Fruit fly (Drosophila melanogaster): ENCODE measurements around the gene yip2.
A peak's percentile ranks its signal among the peaks of the same experiment; 100 is the strongest.

Gene yip2

dm6 chr2L:9886086-9886485, 29.0 kb upstream of the yip2 start, which contains the start of gene nAChRalpha6:
TSS of gene nAChRalpha6 (minus strand) at chr2L:9886250.
- TF ChIP-seq Hnf4 (GFP tag; optimal IDR thresholded peaks at IDR 0.05) (no peak), usp (GFP tag; optimal IDR thresholded peaks at IDR 0.05) (no peak), woc (GFP tag; optimal IDR thresholded peaks at IDR 0.05) (no peak), Dfd (GFP tag; optimal IDR thresholded peaks at IDR 0.05) (no peak), psq (GFP tag; optimal IDR thresholded peaks at IDR 0.05) (no peak), brk (GFP tag; optimal IDR thresholded peaks at IDR 0.05) (no peak), fru (GFP tag; optimal IDR thresholded peaks at IDR 0.05) (no peak), tai (GFP tag; optimal IDR thresholded peaks at IDR 0.05) (no peak), lola (GFP tag; optimal IDR thresholded peaks at IDR 0.05) (no peak), Rel (GFP tag; optimal IDR thresholded peaks at IDR 0.05) (no peak), Rel (tag; optimal IDR thresholded peaks at IDR 0.05) (no peak)

dm6 chr2L:9887856-9888269, 27.2 kb upstream of the yip2 start, which contains the start of gene Fkbp59:
TSS of gene Fkbp59 (plus strand) at chr2L:9888005.
- TF ChIP-seq OdsH (GFP tag; optimal IDR thresholded peaks at IDR 0.05) (no peak), lola (GFP tag; optimal IDR thresholded peaks at IDR 0.05) (no peak), Myc (optimal IDR thresholded peaks at IDR 0.05) (peak; percentile 83), Vsx2 (GFP tag; optimal IDR thresholded peaks at IDR 0.05; ENCODE audit: partially characterized antibody) (peak; percentile 99), rgr (GFP tag; optimal IDR thresholded peaks at IDR 0.05) (no peak), Sp1 (GFP tag; optimal IDR thresholded peaks at IDR 0.05) (no peak)

- no peak for TF ChIP-seq Hr78 (GFP tag; optimal IDR thresholded peaks at IDR 0.05)
- TF ChIP-seq OdsH (GFP tag; optimal IDR thresholded peaks at IDR 0.05) = no peak
- TF ChIP-seq tai (GFP tag; optimal IDR thresholded peaks at IDR 0.05) = no peak
- TF ChIP-seq h (GFP tag; optimal IDR thresholded peaks at IDR 0.05) = peak; percentile 1
- no peak for TF ChIP-seq Abd-B (GFP tag; optimal IDR thresholded peaks at IDR 0.05)
- TF ChIP-seq CG32264 (GFP tag; optimal IDR thresholded peaks at IDR 0.05) = peak; percentile 3
- no peak for TF ChIP-seq pan (optimal IDR thresholded peaks at IDR 0.05)
- peak; percentile 33 for TF ChIP-seq rgr (GFP tag; optimal IDR thresholded peaks at IDR 0.05)
Measured at dm6 chr2L:9890576-9890975, 24.5 kb upstream of the yip2 start, which contains the start of the genes CG34183 and CG4537. TSS of gene CG34183 (minus strand) at chr2L:9890772. TSS of gene CG4537 (plus strand) at chr2L:9890885.

dm6 chr2L:9893183-9893582, 21.9 kb upstream of the yip2 start, which contains the start of gene mtDNA-helicase:
TSS of gene mtDNA-helicase (minus strand) at chr2L:9893446.
- TF ChIP-seq br (GFP tag; optimal IDR thresholded peaks at IDR 0.05) (no peak), Myc (optimal IDR thresholded peaks at IDR 0.05) (peak; percentile 5), rgr (GFP tag; optimal IDR thresholded peaks at IDR 0.05) (peak; percentile 0), CG9705 (GFP tag; optimal IDR thresholded peaks at IDR 0.05) (no peak), dl (GFP tag; optimal IDR thresholded peaks at IDR 0.05; ENCODE audit: insufficient read depth in 1 of 2, partially characterized antibody in 2 of 2) (no peak), GATAd (GFP tag; optimal IDR thresholded peaks at IDR 0.05) (no peak)

dm6 chr2L:9894193-9894592, 20.9 kb upstream of the yip2 start:
- no peak for TF ChIP-seq Vsx2 (GFP tag; optimal IDR thresholded peaks at IDR 0.05; ENCODE audit: partially characterized antibody)
- TF ChIP-seq Rel (GFP tag; optimal IDR thresholded peaks at IDR 0.05) = no peak
- TF ChIP-seq Rel (tag; optimal IDR thresholded peaks at IDR 0.05) = no peak
- TF ChIP-seq rgr (GFP tag; optimal IDR thresholded peaks at IDR 0.05) = peak; percentile 49
- no peak for TF ChIP-seq ey (GFP tag; optimal IDR thresholded peaks at IDR 0.05)

dm6 chr2L:9894871-9895364, 20.1 kb upstream of the yip2 start, which contains the start of gene Bka:
TSS of gene Bka (plus strand) at chr2L:9895287.
- no peak for TF ChIP-seq woc (GFP tag; optimal IDR thresholded peaks at IDR 0.05)
- no peak for TF ChIP-seq CG32264 (GFP tag; optimal IDR thresholded peaks at IDR 0.05)
- TF ChIP-seq br (GFP tag; optimal IDR thresholded peaks at IDR 0.05) = peak; percentile 36
- peak; percentile 86 for TF ChIP-seq brk (GFP tag; optimal IDR thresholded peaks at IDR 0.05)
- no peak for TF ChIP-seq usp (GFP tag; optimal IDR thresholded peaks at IDR 0.05)
- TF ChIP-seq dsf (GFP tag; optimal IDR thresholded peaks at IDR 0.05; ENCODE audit: borderline replicate concordance) = no peak
- no peak for TF ChIP-seq Jra (GFP tag; optimal IDR thresholded peaks at IDR 0.05)
- TF ChIP-seq Hr83 (GFP tag; optimal IDR thresholded peaks at IDR 0.05; ENCODE audit: poor library complexity, severe bottlenecking) = no peak
- TF ChIP-seq Rel (GFP tag; optimal IDR thresholded peaks at IDR 0.05) = no peak
- peak; percentile 50 for TF ChIP-seq Rel (tag; optimal IDR thresholded peaks at IDR 0.05)
- peak; percentile 76 for TF ChIP-seq Sp1 (GFP tag; optimal IDR thresholded peaks at IDR 0.05)
- no peak for TF ChIP-seq dmrt93B (GFP tag; optimal IDR thresholded peaks at IDR 0.05)
- peak; percentile 60 for TF ChIP-seq OdsH (GFP tag; optimal IDR thresholded peaks at IDR 0.05)
- no peak for TF ChIP-seq lola (GFP tag; optimal IDR thresholded peaks at IDR 0.05)
- TF ChIP-seq CG9705 (GFP tag; optimal IDR thresholded peaks at IDR 0.05) = peak; percentile 30
- TF ChIP-seq sv (GFP tag; optimal IDR thresholded peaks at IDR 0.05) = peak; percentile 52
- peak; percentile 21 for TF ChIP-seq psq (GFP tag; optimal IDR thresholded peaks at IDR 0.05)
- no peak for TF ChIP-seq pan (optimal IDR thresholded peaks at IDR 0.05)
- TF ChIP-seq N (GFP tag; optimal IDR thresholded peaks at IDR 0.05) = no peak
- TF ChIP-seq Vsx2 (GFP tag; optimal IDR thresholded peaks at IDR 0.05; ENCODE audit: partially characterized antibody) = no peak
- TF ChIP-seq Dif (GFP tag; optimal IDR thresholded peaks at IDR 0.05; ENCODE audit: partially characterized antibody) = no peak
- TF ChIP-seq h (GFP tag; optimal IDR thresholded peaks at IDR 0.05) = peak; percentile 56
- TF ChIP-seq fru (GFP tag; optimal IDR thresholded peaks at IDR 0.05) = no peak
- no peak for TF ChIP-seq dl (GFP tag; optimal IDR thresholded peaks at IDR 0.05; ENCODE audit: insufficient read depth in 1 of 2, partially characterized antibody in 2 of 2)
- TF ChIP-seq Abd-B (GFP tag; optimal IDR thresholded peaks at IDR 0.05) = no peak
- TF ChIP-seq rgr (GFP tag; optimal IDR thresholded peaks at IDR 0.05) = peak; percentile 76
- TF ChIP-seq Hr78 (GFP tag; optimal IDR thresholded peaks at IDR 0.05) = no peak
- peak in 1 of 2 experiments; percentile 43 for TF ChIP-seq foxo (GFP tag; optimal IDR thresholded peaks at IDR 0.05)
- no peak for TF ChIP-seq Mio (GFP tag; optimal IDR thresholded peaks at IDR 0.05)
- TF ChIP-seq Hnf4 (GFP tag; optimal IDR thresholded peaks at IDR 0.05) = peak; percentile 66
- TF ChIP-seq tai (GFP tag; optimal IDR thresholded peaks at IDR 0.05) = no peak
- TF ChIP-seq Myc (optimal IDR thresholded peaks at IDR 0.05) = peak; percentile 82

Data from whole organism, wandering third instar larva.